Fruit fly (Drosophila melanogaster): ENCODE results near the gene CG14995.

Gene CG14995

dm6 chr3L:4099194-4099593, 3.9 kb downstream of the CG14995 start:
- TF ChIP-seq noc (tag; optimal IDR thresholded peaks at IDR 0.05): no peak

- no peak for TF ChIP-seq noc (tag; optimal IDR thresholded peaks at IDR 0.05)
These were observed 6.5 kb downstream of the CG14995 start for dm6 chr3L:4096546-4096945.

dm6 chr3L:4092705-4093257, 10.3 kb downstream of the CG14995 start, which contains the start of gene CG14990:
TSS of gene CG14990 (plus strand) at chr3L:4093207.
- no peak for TF ChIP-seq noc (tag; optimal IDR thresholded peaks at IDR 0.05)

dm6 chr3L:4088694-4089190, 14.3 kb downstream of the CG14995 start, which contains the start of gene Gad1:
TSS of gene Gad1 (minus strand) at chr3L:4088744.
- TF ChIP-seq noc (tag; optimal IDR thresholded peaks at IDR 0.05): no peak

- TF ChIP-seq noc (tag; optimal IDR thresholded peaks at IDR 0.05): no peak
These were observed 15.8 kb downstream of the CG14995 start, which contains the start of gene CG14989 for dm6 chr3L:4087281-4087680. TSS of gene CG14989 (plus strand) at chr3L:4087581.

dm6 chr3L:4085867-4086266, 17.2 kb downstream of the CG14995 start:
- TF ChIP-seq noc (tag; optimal IDR thresholded peaks at IDR 0.05): no peak

dm6 chr3L:4083442-4083841, 19.6 kb downstream of the CG14995 start:
- TF ChIP-seq noc (tag; optimal IDR thresholded peaks at IDR 0.05): no peak

dm6 chr3L:4081243-4081642, 21.8 kb downstream of the CG14995 start:
- TF ChIP-seq noc (tag; optimal IDR thresholded peaks at IDR 0.05): no peak

dm6 chr3L:4080278-4080677, 22.8 kb downstream of the CG14995 start:
- no peak for TF ChIP-seq noc (tag; optimal IDR thresholded peaks at IDR 0.05)

dm6 chr3L:4076907-4077306, 26.1 kb downstream of the CG14995 start:
- no peak for TF ChIP-seq noc (tag; optimal IDR thresholded peaks at IDR 0.05)

- no peak for TF ChIP-seq noc (tag; optimal IDR thresholded peaks at IDR 0.05)
These were observed 29.3 kb downstream of the CG14995 start, which contains the start of gene Faa for dm6 chr3L:4073755-4074154. TSS of gene Faa (minus strand) at chr3L:4073954.

- TF ChIP-seq noc (tag; optimal IDR thresholded peaks at IDR 0.05): no peak
These were observed 30.3 kb downstream of the CG14995 start for dm6 chr3L:4072717-4073116.

- TF ChIP-seq noc (tag; optimal IDR thresholded peaks at IDR 0.05): peak; percentile 52
These were observed 31.5 kb downstream of the CG14995 start, which contains the start of gene wit for dm6 chr3L:4071561-4072049. TSS of gene wit (minus strand) at chr3L:4071717.

dm6 chr3L:4070996-4071379, 32.1 kb downstream of the CG14995 start:
- no peak for TF ChIP-seq noc (tag; optimal IDR thresholded peaks at IDR 0.05)

dm6 chr3L:4070221-4070995, 32.6 kb downstream of the CG14995 start:
- peak; percentile 88 for TF ChIP-seq noc (tag; optimal IDR thresholded peaks at IDR 0.05)

- TF ChIP-seq noc (tag; optimal IDR thresholded peaks at IDR 0.05): no peak
These were observed 34.0 kb downstream of the CG14995 start, which contains the start of gene CG32259 for dm6 chr3L:4069069-4069468. TSS of gene CG32259 (plus strand) at chr3L:4069369.

dm6 chr3L:4068368-4068767, 34.7 kb downstream of the CG14995 start:
- TF ChIP-seq noc (tag; optimal IDR thresholded peaks at IDR 0.05): no peak

Measured in whole organism, larva.